Comparison of ENCODE assay signal across 4 fruit fly cellular contexts in the genomic region with DNA sequence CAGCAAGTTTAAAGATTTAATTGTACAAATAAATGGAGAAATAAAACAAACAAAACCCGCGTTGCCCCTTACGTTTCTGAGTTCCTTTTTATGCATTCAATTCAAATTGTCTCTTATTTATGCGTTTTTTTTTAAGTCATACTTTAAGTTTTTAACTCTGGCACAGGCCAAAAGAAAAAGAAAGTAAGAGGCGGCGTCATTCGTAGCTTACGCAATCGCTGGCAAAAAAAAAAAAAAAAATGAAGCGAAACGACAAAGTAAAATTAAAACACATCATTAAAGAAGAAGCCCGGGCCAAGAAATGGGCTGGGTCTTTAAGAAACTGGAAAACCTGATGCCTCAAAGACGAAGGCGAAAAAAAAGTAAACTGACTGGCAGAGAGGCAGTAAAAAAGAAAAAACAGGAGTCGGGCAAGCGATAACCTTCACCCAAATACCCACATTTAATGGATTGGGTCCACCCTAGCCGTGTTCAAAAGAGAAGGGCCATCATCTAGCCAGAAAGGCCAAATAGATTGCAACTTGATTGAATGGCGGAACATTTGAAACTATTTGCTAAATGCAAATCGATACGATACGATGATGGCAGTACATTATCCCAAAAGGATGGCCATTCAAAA.
TF ChIP-seq lines count a peak whose summit lies in the region.

No protein-coding gene starts in this region.

- TF ChIP-seq CTCF in whole organism, embryonic (GFP tag; optimal IDR thresholded peaks at IDR 0.05; lab: Kevin White, UChicago): no peak

TF ChIP-seq in whole organism, adult, 20 proteins besides CTCF, POLR2A, EP300 and RAD21:
- TF ChIP-seq CG7101 (tag; optimal IDR thresholded peaks at IDR 0.05; lab: Kevin White, UChicago) (no peak), bab1 (GFP tag; optimal IDR thresholded peaks at IDR 0.05; lab: Kevin White, UChicago) (no peak), CG12768 (GFP tag; optimal IDR thresholded peaks at IDR 0.05; lab: Kevin White, UChicago) (no peak), kay (GFP tag; lab: Kevin White, UChicago; ENCODE audit: borderline replicate concordance) (peak; percentile 72), cic (GFP tag; optimal IDR thresholded peaks at IDR 0.05; lab: Kevin White, UChicago) (no peak)
TF ChIP-seq in whole organism, adult: peak in this region for 1.

TF ChIP-seq in whole organism, embryonic, 481 proteins besides CTCF, POLR2A, EP300 and RAD21 (continues in another document):
- TF ChIP-seq Taf1 (GFP tag; IDR thresholded peaks at IDR 0.05; lab: Robert Waterston, UW) (no peak), CG4328 (GFP tag; optimal IDR thresholded peaks at IDR 0.05; lab: Kevin White, UChicago) (no peak), lmd (GFP tag; IDR thresholded peaks at IDR 0.05; lab: Robert Waterston, UW) (0 out of 2 replicates have a peak, but pooled peaks have one; percentile 16), tgo (GFP tag; IDR thresholded peaks at IDR 0.05; lab: Robert Waterston, UW) (no peak), CG11247 (GFP tag; IDR thresholded peaks at IDR 0.05; lab: Robert Waterston, UW) (0 out of 2 replicates have a peak, but pooled peaks have one; percentile 30), schlank (tag; optimal IDR thresholded peaks at IDR 0.05; lab: Kevin White, UChicago) (no peak), tio (GFP tag; optimal IDR thresholded peaks at IDR 0.05; lab: Kevin White, UChicago) (peak; percentile 4), CG7963 (GFP tag; IDR thresholded peaks at IDR 0.05; lab: Robert Waterston, UW; ENCODE audit: partially characterized antibody) (no peak), tin (GFP tag; optimal IDR thresholded peaks at IDR 0.05; lab: Kevin White, UChicago) (no peak), rib (GFP tag; IDR thresholded peaks at IDR 0.05; lab: Robert Waterston, UW) (no peak), HLH3B (GFP tag; IDR thresholded peaks at IDR 0.05; lab: Robert Waterston, UW) (0 out of 2 replicates have a peak, but pooled peaks have one; percentile 15), otp (GFP tag; IDR thresholded peaks at IDR 0.05; lab: Robert Waterston, UW) (no peak), Antp (GFP tag; optimal IDR thresholded peaks at IDR 0.05; lab: Kevin White, UChicago) (no peak), Fer3 (tag; optimal IDR thresholded peaks at IDR 0.05; lab: Kevin White, UChicago) (no peak), Bteb2 (GFP tag; optimal IDR thresholded peaks at IDR 0.05; lab: Kevin White, UChicago) (no peak), mld (GFP tag; IDR thresholded peaks at IDR 0.05; lab: Robert Waterston, UW; ENCODE audit: partially characterized antibody) (no peak), CG2120 (GFP tag; optimal IDR thresholded peaks at IDR 0.05; lab: Kevin White, UChicago) (no peak), Fer1 (GFP tag; optimal IDR thresholded peaks at IDR 0.05; lab: Kevin White, UChicago) (no peak), CG16815 (GFP tag; optimal IDR thresholded peaks at IDR 0.05; lab: Kevin White, UChicago) (no peak), CG6689 (GFP tag; IDR thresholded peaks at IDR 0.05; lab: Robert Waterston, UW) (no peak), GATAe (GFP tag; conservative IDR thresholded peaks at IDR 0.05; lab: Robert Waterston, UW) (no peak), pb (GFP tag; optimal IDR thresholded peaks at IDR 0.05; lab: Kevin White, UChicago) (no peak), Ptx1 (GFP tag; IDR thresholded peaks at IDR 0.05; lab: Robert Waterston, UW) (0 out of 2 replicates have a peak, but pooled peaks have one; percentile 7), lilli (GFP tag; optimal IDR thresholded peaks at IDR 0.05; lab: Kevin White, UChicago) (no peak), CG32532 (GFP tag; IDR thresholded peaks at IDR 0.05; lab: Robert Waterston, UW) (0 out of 2 replicates have a peak, but pooled peaks have one; percentile 34)

TF ChIP-seq in whole organism, prepupa, 60 proteins besides CTCF, POLR2A, EP300 and RAD21:
- TF ChIP-seq vri (GFP tag; optimal IDR thresholded peaks at IDR 0.05; lab: Kevin White, UChicago) (peak; percentile 43), CG9139 (GFP tag; optimal IDR thresholded peaks at IDR 0.05; lab: Kevin White, UChicago) (no peak), Eip78C (GFP tag; lab: Kevin White, UChicago) (peak; percentile 52), Blimp-1 (GFP tag; optimal IDR thresholded peaks at IDR 0.05; lab: Kevin White, UChicago) (peak; percentile 68), CG6163 (GFP tag; IDR thresholded peaks at IDR 0.05; lab: Robert Waterston, UW) (peak; percentile 10; the same call in 1 of the 3 replicates), dsx (GFP tag; optimal IDR thresholded peaks at IDR 0.05; lab: Kevin White, UChicago; ENCODE audit: poor library complexity, severe bottlenecking) (no peak), achi (GFP tag; optimal IDR thresholded peaks at IDR 0.05; lab: Kevin White, UChicago) (peak; percentile 22), Hr4 (GFP tag; optimal IDR thresholded peaks at IDR 0.05; lab: Kevin White, UChicago) (no peak), svp (GFP tag; lab: Kevin White, UChicago) (peak; percentile 58), CG6808 (GFP tag; optimal IDR thresholded peaks at IDR 0.05; lab: Kevin White, UChicago) (peak; percentile 12), Sox102F (GFP tag; optimal IDR thresholded peaks at IDR 0.05; lab: Kevin White, UChicago) (peak; percentile 19)

TF ChIP-seq in whole organism, pupa, 21 proteins besides CTCF, POLR2A, EP300 and RAD21:
- TF ChIP-seq Pif1B (GFP tag; optimal IDR thresholded peaks at IDR 0.05; lab: Kevin White, UChicago): no peak
- TF ChIP-seq CG13204 (GFP tag; optimal IDR thresholded peaks at IDR 0.05; lab: Kevin White, UChicago): no peak
- no peak for TF ChIP-seq rn (GFP tag; IDR thresholded peaks at IDR 0.05; lab: Robert Waterston, UW)
- TF ChIP-seq CG9948 (tag; optimal IDR thresholded peaks at IDR 0.05; lab: Kevin White, UChicago): no peak
- no peak for TF ChIP-seq CG17806 (tag; optimal IDR thresholded peaks at IDR 0.05; lab: Kevin White, UChicago)
- no peak for TF ChIP-seq CG15710 (tag; optimal IDR thresholded peaks at IDR 0.05; lab: Kevin White, UChicago)
- TF ChIP-seq Pif1A (GFP tag; optimal IDR thresholded peaks at IDR 0.05; lab: Kevin White, UChicago): no peak
- no peak for TF ChIP-seq EcR (GFP tag; optimal IDR thresholded peaks at IDR 0.05; lab: Kevin White, UChicago)
- no peak for TF ChIP-seq Ets98B (GFP tag; IDR thresholded peaks at IDR 0.05; lab: Robert Waterston, UW)
- no peak for TF ChIP-seq CG34367 (tag; optimal IDR thresholded peaks at IDR 0.05; lab: Kevin White, UChicago)
- TF ChIP-seq fd96Ca (GFP tag; IDR thresholded peaks at IDR 0.05; lab: Robert Waterston, UW): no peak
- 0 out of 3 replicates have a peak, but pooled peaks have one; percentile 22 for TF ChIP-seq CG4496 (GFP tag; IDR thresholded peaks at IDR 0.05; lab: Robert Waterston, UW)
- no peak for TF ChIP-seq CG14655 (GFP tag; optimal IDR thresholded peaks at IDR 0.05; lab: Kevin White, UChicago)
- TF ChIP-seq CG32121 (GFP tag; IDR thresholded peaks at IDR 0.05; lab: Robert Waterston, UW): no peak
- TF ChIP-seq CG8301 (tag; optimal IDR thresholded peaks at IDR 0.05; lab: Kevin White, UChicago): no peak
- no peak for TF ChIP-seq CG12605 (GFP tag; IDR thresholded peaks at IDR 0.05; lab: Robert Waterston, UW)
- peak; percentile 83 for TF ChIP-seq CG8159 (tag; optimal IDR thresholded peaks at IDR 0.05; lab: Kevin White, UChicago)
